Worm (Caenorhabditis elegans) whole organism, L4 larva: ENCODE data around the gene F17C8.6.

Experiments used
- F10B5.3 ChIP-seq: sonication (generic microtip); optimal IDR thresholded peaks from 2 replicates; lab custom pipeline; 2016; ENCODE audit warnings: mild to moderate bottlenecking, missing genetic modification characterization, missing compliant biosample characterization
- F49E8.2 ChIP-seq: sonication (generic microtip); optimal IDR thresholded peaks from 2 replicates; lab custom pipeline; 2016; ENCODE audit warnings: missing compliant biosample characterization, mild to moderate bottlenecking, missing genetic modification characterization, borderline replicate concordance
- T20F7.1 ChIP-seq: fragments of 200-800 bp; sonication (Bioruptor generic); optimal IDR thresholded peaks from 2 replicates; lab custom pipeline; 2018; ENCODE audit warnings: mild to moderate bottlenecking, missing genetic modification characterization, missing compliant biosample characterization
- T26A8.4 ChIP-seq: fragments of 200-800 bp; sonication (Bioruptor generic); IDR thresholded peaks from 2 replicates; pipeline ENCODE4 v1.3.6; 2022; ENCODE audit warnings: missing genetic modification characterization, missing compliant biosample characterization
- Y5F2A.4 ChIP-seq: fragments of 200-800 bp; sonication (Bioruptor generic); optimal IDR thresholded peaks from 2 replicates; lab custom pipeline; 2018; ENCODE audit warnings: mild to moderate bottlenecking, missing genetic modification characterization, missing compliant biosample characterization
- ZK337.2 ChIP-seq: fragments of 200-800 bp; sonication (Bioruptor generic); IDR thresholded peaks from 2 replicates; pipeline ENCODE4 v1.3.6; 2022; ENCODE audit warnings: missing genetic modification reagents, missing genetic modification characterization, missing compliant biosample characterization
- ZK546.5 ChIP-seq, 2 experiments: sonication (generic microtip); optimal IDR thresholded peaks; 2 replicates each; lab custom pipeline; 2017; ENCODE audit warnings: missing biosample characterization in 2 of 2, missing genetic modification characterization in 2 of 2
- ama-1 ChIP-seq: fragments of 150-350 bp; optimal IDR thresholded peaks from 2 replicates; lab custom pipeline; 2014; ENCODE audit warnings: inconsistent platforms, mixed read lengths
- arid-1 ChIP-seq: fragments of 200-800 bp; sonication (Bioruptor generic); conservative IDR thresholded peaks from 2 replicates; pipeline ENCODE4 v1.3.6; 2022; ENCODE audit warnings: missing genetic modification reagents, missing genetic modification characterization, missing compliant biosample characterization
- ceh-20 ChIP-seq: fragments of 200-800 bp; sonication (Bioruptor generic); IDR thresholded peaks from 2 replicates; pipeline ENCODE4 v1.3.6; 2022; ENCODE audit warnings: missing genetic modification reagents, missing genetic modification characterization, missing compliant biosample characterization
- ceh-62 ChIP-seq: sonication (generic microtip); optimal IDR thresholded peaks from 2 replicates; lab custom pipeline; 2017; ENCODE audit warnings: missing biosample characterization, missing genetic modification characterization
- ceh-82 ChIP-seq: sonication (generic microtip); optimal IDR thresholded peaks from 2 replicates; lab custom pipeline; 2017; ENCODE audit warnings: missing biosample characterization, missing genetic modification characterization
- ces-1 ChIP-seq: fragments of 150-350 bp; sonication (generic microtip); optimal IDR thresholded peaks from 4 replicates; lab custom pipeline; 2014; ENCODE audit warnings: missing biosample characterization, missing genetic modification reagents, missing genetic modification characterization
- cey-2 ChIP-seq: sonication (generic microtip); optimal IDR thresholded peaks from 3 replicates; lab custom pipeline; 2017; ENCODE audit warnings: missing genetic modification characterization, mild to moderate bottlenecking, missing compliant biosample characterization, antibody characterized with exemption, borderline replicate concordance; ENCODE audit not compliant: insufficient read depth
- ctbp-1 ChIP-seq: fragments of 200-800 bp; sonication (Bioruptor generic); IDR thresholded peaks from 2 replicates; pipeline ENCODE4 v1.3.6; 2022; ENCODE audit warnings: missing genetic modification reagents, missing genetic modification characterization, missing compliant biosample characterization
- daf-16 ChIP-seq, 3 experiments: sonication (generic microtip); optimal IDR thresholded peaks; 2 replicates each; lab custom pipeline; 2016 to 2017; ENCODE audit warnings: missing genetic modification characterization in 3 of 3, missing genetic modification reagents in 3 of 3, mild to moderate bottlenecking in 2 of 3, missing compliant biosample characterization in 2 of 3, missing biosample characterization in 1 of 3, moderate library complexity in 1 of 3
- daf-19 ChIP-seq: fragments of 200-800 bp; sonication (Bioruptor generic); conservative IDR thresholded peaks from 2 replicates; pipeline ENCODE4 v1.3.6; 2022; ENCODE audit warnings: missing genetic modification characterization, missing compliant biosample characterization
- daf-8 ChIP-seq: fragments of 200-800 bp; sonication (Bioruptor generic); IDR thresholded peaks from 2 replicates; pipeline ENCODE4 v1.3.6; 2022; ENCODE audit warnings: missing genetic modification characterization, missing compliant biosample characterization
- dmd-6 ChIP-seq: fragments of 200-800 bp; sonication (Bioruptor generic); IDR thresholded peaks from 2 replicates; pipeline ENCODE4 v1.3.6; 2022; ENCODE audit warnings: missing genetic modification reagents, missing genetic modification characterization, missing compliant biosample characterization
- dpl-1 ChIP-seq: fragments of 150-350 bp; optimal IDR thresholded peaks from 2 replicates; lab custom pipeline; 2014; ENCODE audit warnings: missing biosample characterization, missing genetic modification reagents, missing genetic modification characterization
- dve-1 ChIP-seq: sonication (generic microtip); optimal IDR thresholded peaks from 2 replicates; lab custom pipeline; 2017; ENCODE audit warnings: antibody characterized with exemption, mild to moderate bottlenecking, missing genetic modification characterization, missing compliant biosample characterization; ENCODE audit not compliant: insufficient read depth
- egl-27 ChIP-seq: sonication (generic microtip); optimal IDR thresholded peaks from 3 replicates; lab custom pipeline; 2017; ENCODE audit warnings: missing biosample characterization, missing genetic modification reagents, missing genetic modification characterization
- fkh-10 ChIP-seq: fragments of 150-350 bp; optimal IDR thresholded peaks from 2 replicates; lab custom pipeline; 2014; ENCODE audit warnings: missing biosample characterization, missing genetic modification reagents, missing genetic modification characterization
- gei-8 ChIP-seq: fragments of 200-800 bp; sonication (Bioruptor generic); optimal IDR thresholded peaks from 2 replicates; lab custom pipeline; 2018; ENCODE audit warnings: mild to moderate bottlenecking, missing genetic modification characterization, missing compliant biosample characterization
- hlh-11 ChIP-seq: fragments of 200-800 bp; sonication (Bioruptor generic); optimal IDR thresholded peaks from 2 replicates; lab custom pipeline; 2018; ENCODE audit warnings: mild to moderate bottlenecking, missing genetic modification characterization, missing compliant biosample characterization
- hlh-30 ChIP-seq: sonication (generic microtip); optimal IDR thresholded peaks from 2 replicates; lab custom pipeline; 2017; ENCODE audit warnings: antibody characterized with exemption, mild to moderate bottlenecking, missing genetic modification characterization, missing compliant biosample characterization; ENCODE audit not compliant: insufficient read depth
- jun-1 ChIP-seq: fragments of 150-350 bp; optimal IDR thresholded peaks from 2 replicates; lab custom pipeline; 2014; ENCODE audit warnings: missing biosample characterization, missing genetic modification reagents, missing genetic modification characterization
- lim-7 ChIP-seq: fragments of 200-800 bp; sonication (Bioruptor generic); IDR thresholded peaks from 2 replicates; pipeline ENCODE4 v1.3.6; 2022; ENCODE audit warnings: missing genetic modification characterization, missing compliant biosample characterization
- lin-29 ChIP-seq: fragments of 200-800 bp; sonication (Bioruptor generic); IDR thresholded peaks from 2 replicates; pipeline ENCODE4 v1.3.6; 2022; ENCODE audit warnings: missing genetic modification reagents, missing genetic modification characterization, missing compliant biosample characterization
- mdl-1 ChIP-seq, 2 experiments: fragments of 150-350 bp in 1 of 2; sonication (generic microtip) in 1 of 2; optimal IDR thresholded peaks; 2 replicates each; lab custom pipeline; 2014 to 2017; ENCODE audit warnings: missing biosample characterization in 2 of 2, missing genetic modification characterization in 2 of 2
- mdt-29 ChIP-seq: fragments of 200-800 bp; sonication (Bioruptor generic); IDR thresholded peaks from 2 replicates; pipeline ENCODE4 v1.3.6; 2022; ENCODE audit warnings: missing genetic modification reagents, missing genetic modification characterization, missing compliant biosample characterization
- mep-1 ChIP-seq: fragments of 150-350 bp; sonication (generic microtip); optimal IDR thresholded peaks from 3 replicates; lab custom pipeline; 2014; ENCODE audit warnings: missing biosample characterization, missing genetic modification characterization
- mes-2 ChIP-seq: sonication (generic microtip); optimal IDR thresholded peaks from 2 replicates; lab custom pipeline; 2016; ENCODE audit warnings: missing genotype, mild to moderate bottlenecking, missing genetic modification characterization, missing compliant biosample characterization; ENCODE audit not compliant: poor library complexity, severe bottlenecking
- mxl-3 ChIP-seq: fragments of 200-800 bp; sonication (Bioruptor generic); optimal IDR thresholded peaks from 2 replicates; lab custom pipeline; 2018; ENCODE audit warnings: mild to moderate bottlenecking, missing genetic modification characterization, missing compliant biosample characterization
- nhr-25 ChIP-seq: sonication (generic microtip); optimal IDR thresholded peaks from 2 replicates; lab custom pipeline; 2017; ENCODE audit warnings: missing genetic modification characterization, mild to moderate bottlenecking, missing compliant biosample characterization, antibody characterized with exemption, moderate library complexity, borderline replicate concordance; ENCODE audit not compliant: insufficient read depth
- nhr-28 ChIP-seq: fragments of 150-350 bp; optimal IDR thresholded peaks from 2 replicates; lab custom pipeline; 2014; ENCODE audit warnings: missing biosample characterization, missing genetic modification characterization
- nhr-42 ChIP-seq: fragments of 200-800 bp; sonication (Bioruptor generic); IDR thresholded peaks from 2 replicates; pipeline ENCODE4 v1.3.6; 2022; ENCODE audit warnings: missing genetic modification characterization, missing compliant biosample characterization
- nhr-77 ChIP-seq: fragments of 150-350 bp; optimal IDR thresholded peaks from 2 replicates; lab custom pipeline; 2014; ENCODE audit warnings: missing biosample characterization, missing genetic modification characterization
- rbr-2 ChIP-seq: sonication (generic microtip); optimal IDR thresholded peaks from 2 replicates; lab custom pipeline; 2016; ENCODE audit warnings: missing genotype, missing genetic modification characterization, missing compliant biosample characterization
- set-16 ChIP-seq: fragments of 200-800 bp; sonication (Bioruptor generic); IDR thresholded peaks from 2 replicates; pipeline ENCODE4 v1.3.6; 2022; ENCODE audit warnings: missing genetic modification reagents, missing genetic modification characterization, missing compliant biosample characterization
- skn-1 ChIP-seq: fragments of 150-350 bp; optimal IDR thresholded peaks from 2 replicates; lab custom pipeline; 2014; ENCODE audit warnings: missing biosample characterization, missing genetic modification characterization
- spr-1 ChIP-seq: sonication (generic microtip); optimal IDR thresholded peaks from 2 replicates; lab custom pipeline; 2016; ENCODE audit warnings: mild to moderate bottlenecking, missing genetic modification characterization, missing compliant biosample characterization
- unc-130 ChIP-seq: sonication (generic microtip); optimal IDR thresholded peaks from 2 replicates; lab custom pipeline; 2016; ENCODE audit warnings: missing genetic modification reagents, missing genetic modification characterization, missing compliant biosample characterization
- unc-62 ChIP-seq, 3 experiments: fragments of 150-350 bp in 1 of 3; sonication (generic microtip); optimal IDR thresholded peaks in 2 of 3; peaks in 1 of 3; 1 replicate in 1 of 3; 2 replicates in 2 of 3; lab custom pipeline; 2014 to 2017; ENCODE audit warnings: missing biosample characterization in 3 of 3, missing genetic modification characterization in 3 of 3, missing genetic modification reagents in 3 of 3, missing genotype in 1 of 3
- zag-1 ChIP-seq: fragments of 150-350 bp; optimal IDR thresholded peaks from 2 replicates; lab custom pipeline; 2014; ENCODE audit warnings: missing biosample characterization, missing genetic modification characterization
- zfp-3 ChIP-seq: fragments of 200-800 bp; sonication (Bioruptor generic); conservative IDR thresholded peaks from 2 replicates; pipeline ENCODE4 v1.3.6; 2022; ENCODE audit warnings: missing genetic modification reagents, missing genetic modification characterization, missing compliant biosample characterization
- zip-2 ChIP-seq: fragments of 150-350 bp; optimal IDR thresholded peaks from 2 replicates; lab custom pipeline; 2014; ENCODE audit warnings: missing biosample characterization, missing genetic modification characterization

The F17C8.6 gene

DNA sequence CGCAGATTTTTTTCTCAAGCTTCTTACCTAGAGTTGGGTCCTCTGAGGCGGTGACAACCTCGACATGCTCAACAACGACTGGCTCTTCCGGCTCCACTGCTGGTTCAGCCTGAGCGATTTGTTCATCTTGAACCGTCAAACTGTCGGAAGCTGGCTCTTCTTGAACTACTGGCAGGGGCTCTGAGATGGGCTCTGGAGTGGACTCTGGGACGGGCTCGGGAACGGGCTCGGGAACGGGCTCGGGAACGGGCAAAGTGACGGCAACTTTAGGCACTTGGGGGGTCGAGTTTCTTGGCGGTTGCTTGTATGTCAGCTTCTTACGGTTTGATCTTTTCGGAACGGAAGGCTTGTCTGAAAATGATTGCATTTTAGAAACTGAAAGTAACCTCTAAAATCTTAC, 17.0 kb upstream of the F17C8.6 start:
- no peak for TF ChIP-seq zip-2
- peak; percentile 78 for TF ChIP-seq set-16 (GFP tag; lab: Robert Waterston, UW)
- no peak for TF ChIP-seq skn-1

DNA sequence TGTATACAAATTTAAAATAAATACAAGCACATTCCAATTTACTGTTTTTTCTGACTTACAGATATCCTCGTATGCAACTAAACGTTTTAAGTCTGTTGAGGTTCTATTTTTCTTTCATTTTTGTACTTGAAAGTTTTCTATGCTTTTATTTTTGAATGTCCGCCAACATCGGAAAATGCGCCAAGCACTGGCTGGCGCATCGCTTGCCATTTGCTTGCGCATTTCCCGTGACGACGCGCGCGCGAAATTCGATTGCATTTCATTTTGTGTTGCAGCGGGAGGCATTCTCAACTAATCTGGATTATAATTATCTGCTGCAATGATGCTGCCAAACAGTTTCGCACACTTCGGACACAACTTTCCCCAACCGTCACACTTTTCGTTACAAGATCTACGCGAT, 11.1 kb upstream of the F17C8.6 start, which contains the start of gene fbxl-2:
Gene fbxl-2 (plus strand): TSS at position 278 of the 400 bp plus-strand sequence.
- TF ChIP-seq lim-7 (GFP tag; lab: Robert Waterston, UW) = peak; percentile 51; the same call in 1 of the 2 replicates
- peak; percentile 76 for TF ChIP-seq nhr-28
- peak; percentile 28 for TF ChIP-seq F49E8.2
- peak; percentile 97 for TF ChIP-seq mes-2 (tag; lab: Kevin White, UChicago)
- peak; percentile 94 for TF ChIP-seq rbr-2 (tag; lab: Kevin White, UChicago)
- peak; percentile 68 for TF ChIP-seq nhr-25 (tag; lab: Kevin White, UChicago)
- TF ChIP-seq ama-1 (lab: Kevin White, UChicago) = peak; percentile 59
- peak; percentile 96 for TF ChIP-seq fkh-10
- TF ChIP-seq zag-1 = no peak
- peak; percentile 85 for TF ChIP-seq ctbp-1
- peak; percentile 88 for TF ChIP-seq arid-1 (GFP tag; lab: Robert Waterston, UW)
- TF ChIP-seq egl-27 (tag; lab: Kevin White, UChicago) = no peak
- no peak for TF ChIP-seq T20F7.1
- TF ChIP-seq Y5F2A.4 (GFP tag; lab: Kevin White, UChicago) = peak; percentile 37
- no peak for TF ChIP-seq daf-8 (GFP tag; lab: Robert Waterston, UW)
- TF ChIP-seq zip-2 = peak; percentile 28
- no peak for TF ChIP-seq ceh-82 (tag; lab: Kevin White, UChicago)
- peak in 1 of 2 experiments; percentile 59 for TF ChIP-seq mdl-1 (tag; optimal IDR thresholded peaks at IDR 0.05; lab: Kevin White, UChicago)
- peak; percentile 65 for TF ChIP-seq jun-1 (tag; lab: Kevin White, UChicago)
- TF ChIP-seq F10B5.3 (tag; lab: Kevin White, UChicago) = peak; percentile 83
- no peak for TF ChIP-seq ces-1 (GFP tag; lab: Kevin White, UChicago)
- TF ChIP-seq ZK337.2 (GFP tag; lab: Robert Waterston, UW) = 0 out of 2 replicates have a peak, but pooled peaks have one; percentile 56
- peak; percentile 91 for TF ChIP-seq dmd-6 (GFP tag; lab: Robert Waterston, UW)
- peak; percentile 41 for TF ChIP-seq gei-8 (GFP tag; lab: Kevin White, UChicago)
- TF ChIP-seq ZK546.5 (tag; optimal IDR thresholded peaks at IDR 0.05; lab: Kevin White, UChicago) = peak in 1 of 2 experiments; percentile 54
- TF ChIP-seq mep-1 (tag; lab: Kevin White, UChicago) = peak; percentile 95
- TF ChIP-seq mxl-3 (GFP tag; lab: Kevin White, UChicago) = peak; percentile 77
- peak; percentile 93 for TF ChIP-seq nhr-42 (GFP tag; lab: Robert Waterston, UW)
- peak; percentile 93 for TF ChIP-seq ceh-20 (GFP tag; lab: Robert Waterston, UW)
- peak; percentile 89 for TF ChIP-seq hlh-11
- peak in 1 of 2 experiments; percentile 92 for TF ChIP-seq unc-62 (GFP tag; optimal IDR thresholded peaks at IDR 0.05 in 1 of 2; lab: Kevin White, UChicago)
- TF ChIP-seq unc-62 (tag; optimal IDR thresholded peaks at IDR 0.05; lab: Kevin White, UChicago) = no peak
- TF ChIP-seq daf-16 (GFP tag; optimal IDR thresholded peaks at IDR 0.05; lab: Kevin White, UChicago) = peak; percentile 55 to 84
- TF ChIP-seq daf-16 (tag; optimal IDR thresholded peaks at IDR 0.05; lab: Kevin White, UChicago) = peak; percentile 55
- peak; percentile 94 for TF ChIP-seq nhr-77 (tag; lab: Kevin White, UChicago)
- peak; percentile 83 for TF ChIP-seq lin-29 (GFP tag; lab: Robert Waterston, UW)
- TF ChIP-seq hlh-30 (tag; lab: Kevin White, UChicago) = peak; percentile 90
- TF ChIP-seq unc-130 = peak; percentile 71
- no peak for TF ChIP-seq ceh-62 (tag; lab: Kevin White, UChicago)
- TF ChIP-seq T26A8.4 (GFP tag; lab: Robert Waterston, UW) = peak; percentile 96
- peak; percentile 90; the same call in 1 of the 2 replicates for TF ChIP-seq zfp-3
- peak; percentile 87 for TF ChIP-seq spr-1 (tag; lab: Kevin White, UChicago)
- TF ChIP-seq daf-19 = no peak
- peak; percentile 95 for TF ChIP-seq dve-1 (tag; lab: Kevin White, UChicago)
- peak; percentile 100 for TF ChIP-seq dpl-1 (GFP tag; lab: Kevin White, UChicago)
- peak; percentile 77 for TF ChIP-seq mdt-29 (GFP tag; lab: Robert Waterston, UW)
- TF ChIP-seq cey-2 (tag; lab: Kevin White, UChicago) = no peak
